Worm (Caenorhabditis elegans): ENCODE data around the gene fbxb-13.

DNA sequence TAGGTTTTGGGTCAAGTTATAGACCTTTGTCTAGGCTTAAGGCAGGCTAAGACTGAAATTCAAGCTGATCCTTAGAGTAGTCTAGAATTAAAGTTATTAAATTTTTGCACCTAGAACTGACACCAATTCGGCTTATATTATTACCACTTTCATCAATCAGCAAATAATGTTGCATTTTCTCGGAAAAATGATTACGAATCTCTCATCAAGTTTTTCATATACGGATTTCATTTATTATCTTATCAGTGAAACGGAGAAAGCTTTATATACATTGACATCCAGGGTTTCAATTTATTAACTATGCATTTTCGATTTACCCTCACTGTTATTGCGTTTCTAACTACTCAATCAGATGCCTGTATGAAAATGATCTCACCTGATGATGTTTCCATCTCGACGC, 46.8 kb upstream of the fbxb-13 start, which contains the start of gene K07G6.1:
- no peak for TF ChIP-seq flt-1 (GFP tag; IDR thresholded peaks at IDR 0.05)
- no peak for TF ChIP-seq med-1 (GFP tag; optimal IDR thresholded peaks at IDR 0.05; ENCODE audit: insufficient read depth)
- no peak for TF ChIP-seq T22C8.4 (GFP tag; IDR thresholded peaks at IDR 0.05)
- no peak for TF ChIP-seq klf-2 (GFP tag; conservative IDR thresholded peaks at IDR 0.05)
- TF ChIP-seq cog-1 (tag; optimal IDR thresholded peaks at IDR 0.05) = no peak
- TF ChIP-seq ztf-29 (GFP tag; IDR thresholded peaks at IDR 0.05) = no peak
- no peak for TF ChIP-seq tab-1 (GFP tag; IDR thresholded peaks at IDR 0.05)
- no peak for TF ChIP-seq ref-1 (GFP tag; conservative IDR thresholded peaks at IDR 0.05)
- no peak for TF ChIP-seq ztf-23 (GFP tag; IDR thresholded peaks at IDR 0.05)

Data from whole organism, midembryonic.